Worm (Caenorhabditis elegans): ENCODE measurements around the gene mib-1.

DNA sequence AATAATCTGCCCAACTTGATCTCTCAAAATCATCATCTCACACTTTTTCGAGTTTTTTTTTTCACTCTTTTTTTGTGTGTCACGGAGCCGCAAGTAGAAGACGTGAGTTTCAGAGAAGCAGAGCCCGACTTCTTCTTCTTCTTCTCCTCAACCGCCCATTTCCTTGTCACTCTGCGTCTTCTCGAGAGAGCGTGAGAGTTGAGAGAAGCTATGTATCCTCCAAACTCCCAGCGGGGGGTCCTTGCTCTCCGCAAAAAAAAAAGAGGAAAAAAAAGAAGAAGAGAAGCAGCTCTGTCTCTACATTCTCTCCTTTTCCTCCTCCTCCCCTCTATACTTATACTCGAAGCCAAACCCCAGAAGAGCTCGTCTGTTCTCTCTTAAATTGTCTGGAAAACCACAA lies 43.9 kb upstream of the mib-1 start:
- TF ChIP-seq nhr-76 (tag; optimal IDR thresholded peaks at IDR 0.05) (no peak), nhr-28 (tag; optimal IDR thresholded peaks at IDR 0.05) (no peak), dpl-1 (GFP tag; optimal IDR thresholded peaks at IDR 0.05) (no peak), nhr-237 (tag; optimal IDR thresholded peaks at IDR 0.05) (no peak), lsy-2 (tag; optimal IDR thresholded peaks at IDR 0.05) (peak in 1 of 2 experiments; percentile 50), nhr-11 (tag; optimal IDR thresholded peaks at IDR 0.05) (no peak), lin-39 (tag; optimal IDR thresholded peaks at IDR 0.05) (no peak), mef-2 (tag; optimal IDR thresholded peaks at IDR 0.05) (no peak), elt-3 (tag; optimal IDR thresholded peaks at IDR 0.05) (no peak), mep-1 (tag; optimal IDR thresholded peaks at IDR 0.05) (no peak)

Data from whole organism, L1 larva.